Fruit fly (Drosophila melanogaster): Measurements from ENCODE around the gene CG15599.

Gene CG15599

dm6 chrX:15697581-15698208, 9.0 kb upstream of the CG15599 start (continued):
- TF ChIP-seq CG11456 (GFP tag; IDR thresholded peaks at IDR 0.05), result peak; percentile 93

dm6 chrX:15696854-15697540, 8.3 kb upstream of the CG15599 start, which contains the start of gene CG8128:
Gene CG8128 (plus strand): TSS chrX:15697494.
- TF ChIP-seq nerfin-2 (GFP tag; IDR thresholded peaks at IDR 0.05; ENCODE audit: partially characterized antibody) (no peak), Med (GFP tag) (peak; percentile 87), Bdp1 (GFP tag; optimal IDR thresholded peaks at IDR 0.05) (no peak), CG14860 (GFP tag; IDR thresholded peaks at IDR 0.05; ENCODE audit: partially characterized antibody) (no peak), gt (GFP tag; IDR thresholded peaks at IDR 0.05) (no peak), CG1647 (GFP tag; optimal IDR thresholded peaks at IDR 0.05) (peak; percentile 6), CG11560 (tag; IDR thresholded peaks at IDR 0.05) (no peak), CG15073 (GFP tag; optimal IDR thresholded peaks at IDR 0.05) (no peak), CG14965 (GFP tag; optimal IDR thresholded peaks at IDR 0.05; ENCODE audit: borderline replicate concordance) (no peak), Nf-YA (GFP tag; IDR thresholded peaks at IDR 0.05) (no peak), hbn (GFP tag; IDR thresholded peaks at IDR 0.05; ENCODE audit: partially characterized antibody) (no peak), z (GFP tag; IDR thresholded peaks at IDR 0.05) (no peak), Abd-B (GFP tag; optimal IDR thresholded peaks at IDR 0.05) (no peak), dm (GFP tag; optimal IDR thresholded peaks at IDR 0.05) (no peak), jumu (GFP tag; optimal IDR thresholded peaks at IDR 0.05) (no peak), lilli (GFP tag; optimal IDR thresholded peaks at IDR 0.05) (no peak), B-H1 (GFP tag; IDR thresholded peaks at IDR 0.05) (no peak), CG4404 (GFP tag; IDR thresholded peaks at IDR 0.05) (no peak), sisA (GFP tag; IDR thresholded peaks at IDR 0.05) (0 out of 2 replicates have a peak, but pooled peaks have one; percentile 9), CG15479 (GFP tag; optimal IDR thresholded peaks at IDR 0.05) (peak; percentile 54), onecut (GFP tag; IDR thresholded peaks at IDR 0.05) (no peak), HLH54F (GFP tag; optimal IDR thresholded peaks at IDR 0.05) (peak; percentile 3), insv (GFP tag; optimal IDR thresholded peaks at IDR 0.05) (peak; percentile 91 to 98), Sry-δ (GFP tag; optimal IDR thresholded peaks at IDR 0.05) (peak; percentile 46), Rx (GFP tag; IDR thresholded peaks at IDR 0.05) (no peak), ATbp (GFP tag; optimal IDR thresholded peaks at IDR 0.05) (no peak), slbo (GFP tag; IDR thresholded peaks at IDR 0.05) (peak; percentile 18; the same call in 1 of the 2 replicates), CG16815 (GFP tag; optimal IDR thresholded peaks at IDR 0.05) (no peak), CoRest (tag; optimal IDR thresholded peaks at IDR 0.05) (peak; percentile 20), CG7928 (GFP tag; optimal IDR thresholded peaks at IDR 0.05) (peak; percentile 90), Drgx (GFP tag; IDR thresholded peaks at IDR 0.05) (no peak), CG11696 (GFP tag; IDR thresholded peaks at IDR 0.05) (no peak), nom (GFP tag; optimal IDR thresholded peaks at IDR 0.05) (no peak), Ptx1 (GFP tag; IDR thresholded peaks at IDR 0.05) (0 out of 2 replicates have a peak, but pooled peaks have one; percentile 18), bcd (GFP tag; optimal IDR thresholded peaks at IDR 0.05) (no peak), Xbp1 (GFP tag; optimal IDR thresholded peaks at IDR 0.05) (no peak), Ets97D (GFP tag; optimal IDR thresholded peaks at IDR 0.05) (peak; percentile 12), amos (GFP tag; IDR thresholded peaks at IDR 0.05; ENCODE audit: partially characterized antibody) (no peak; the same call in 1 of the 2 replicates), MTF-1 (GFP tag; optimal IDR thresholded peaks at IDR 0.05; ENCODE audit: borderline replicate concordance) (no peak), CG4820 (GFP tag; optimal IDR thresholded peaks at IDR 0.05) (no peak), HLHmδ (GFP tag; optimal IDR thresholded peaks at IDR 0.05) (no peak), Antp (GFP tag; optimal IDR thresholded peaks at IDR 0.05) (no peak), CG1832 (GFP tag; optimal IDR thresholded peaks at IDR 0.05) (no peak), Asciz (GFP tag; optimal IDR thresholded peaks at IDR 0.05) (no peak), BEAF-32 (GFP tag; optimal IDR thresholded peaks at IDR 0.05) (peak; percentile 50), CG32772 (GFP tag; IDR thresholded peaks at IDR 0.05) (no peak)

Data from whole organism, embryonic.